Fruit fly (Drosophila melanogaster) whole organism, prepupa: Measurements from ENCODE around the gene CG11601.

Source experiments
- Blimp-1 ChIP-seq: fragments of 200-800 bp; sonication (Bioruptor generic); optimal IDR thresholded peaks from 3 replicates; lab custom pipeline; 2017; ENCODE audit warnings: missing biosample characterization, missing genetic modification characterization, mild to moderate bottlenecking, moderate library complexity, missing genetic modification reagents
- CG10631 ChIP-seq: fragments of 200-800 bp; sonication (Bioruptor generic); optimal IDR thresholded peaks from 2 replicates; lab custom pipeline; 2016; ENCODE audit warnings: missing biosample characterization, missing genetic modification characterization
- CG10669 ChIP-seq: fragments of 200-800 bp; sonication (Bioruptor generic); optimal IDR thresholded peaks from 3 replicates; lab custom pipeline; 2018; ENCODE audit warnings: missing biosample characterization, mild to moderate bottlenecking, missing genetic modification characterization, moderate library complexity
- CG11294 ChIP-seq: fragments of 200-800 bp; sonication (Bioruptor generic); IDR thresholded peaks from 2 replicates; pipeline ENCODE4 v1.3.6; 2022; ENCODE audit warnings: missing biosample characterization, missing genetic modification characterization
- CG15336 ChIP-seq: fragments of 200-800 bp; sonication (Bioruptor generic); IDR thresholded peaks from 2 replicates; pipeline ENCODE4 v1.3.6; 2022; ENCODE audit warnings: missing biosample characterization, missing genetic modification characterization
- CG1621 ChIP-seq: fragments of 200-800 bp; sonication (Bioruptor generic); optimal IDR thresholded peaks from 3 replicates; lab custom pipeline; 2018; ENCODE audit warnings: missing biosample characterization, mild to moderate bottlenecking, missing genetic modification characterization
- CG16779 ChIP-seq: fragments of 200-800 bp; sonication (Bioruptor generic); optimal IDR thresholded peaks from 3 replicates; lab custom pipeline; 2017; ENCODE audit warnings: missing biosample characterization, mild to moderate bottlenecking, missing genetic modification characterization
- CG3032 ChIP-seq: fragments of 200-800 bp; optimal IDR thresholded peaks from 2 replicates; lab custom pipeline; 2019; ENCODE audit warnings: missing biosample characterization, mild to moderate bottlenecking, missing genetic modification characterization, moderate library complexity
- CG31627 ChIP-seq: fragments of 200-800 bp; sonication (Bioruptor generic); optimal IDR thresholded peaks from 3 replicates; lab custom pipeline; 2016; ENCODE audit warnings: missing biosample characterization, missing genetic modification characterization
- CG32006 ChIP-seq: fragments of 200-800 bp; sonication (Bioruptor generic); optimal IDR thresholded peaks from 3 replicates; lab custom pipeline; 2017; ENCODE audit warnings: missing biosample characterization, mild to moderate bottlenecking, missing genetic modification characterization
- CG34406 ChIP-seq: fragments of 200-800 bp; sonication (Bioruptor generic); optimal IDR thresholded peaks from 3 replicates; lab custom pipeline; 2016; ENCODE audit warnings: missing biosample characterization, missing genetic modification characterization
- CG3919 ChIP-seq: fragments of 200-800 bp; sonication (Bioruptor generic); optimal IDR thresholded peaks from 3 replicates; lab custom pipeline; 2016; ENCODE audit warnings: missing biosample characterization, missing genetic modification characterization
- CG4318 ChIP-seq: fragments of 200-800 bp; sonication (Bioruptor generic); optimal IDR thresholded peaks from 3 replicates; lab custom pipeline; 2017; ENCODE audit warnings: missing biosample characterization, mild to moderate bottlenecking, missing genetic modification characterization
- CG6163 ChIP-seq: fragments of 200-800 bp; sonication (Bioruptor generic); IDR thresholded peaks from 3 replicates; pipeline ENCODE4 v1.3.6; 2022; ENCODE audit warnings: missing biosample characterization, missing genetic modification characterization
- CG6792 ChIP-seq: fragments of 200-800 bp; sonication (Bioruptor generic); optimal IDR thresholded peaks from 3 replicates; lab custom pipeline; 2016; ENCODE audit warnings: missing biosample characterization, missing genetic modification characterization
- CG6808 ChIP-seq: fragments of 200-800 bp; sonication (Bioruptor generic); optimal IDR thresholded peaks from 3 replicates; lab custom pipeline; 2017; ENCODE audit warnings: missing biosample characterization, missing genetic modification characterization, mild to moderate bottlenecking, moderate library complexity, missing genetic modification reagents
- CG6854 ChIP-seq: fragments of 200-800 bp; sonication (Bioruptor generic); optimal IDR thresholded peaks from 2 replicates; lab custom pipeline; 2017; ENCODE audit warnings: missing biosample characterization, mild to moderate bottlenecking, missing genetic modification characterization
- CG7368 ChIP-seq: fragments of 200-800 bp; sonication (Bioruptor generic); optimal IDR thresholded peaks from 3 replicates; lab custom pipeline; 2016; ENCODE audit warnings: missing biosample characterization, missing genetic modification characterization
- CG8119 ChIP-seq: fragments of 200-800 bp; sonication (Bioruptor generic); IDR thresholded peaks from 3 replicates; pipeline ENCODE4 v1.3.6; 2022; ENCODE audit warnings: missing biosample characterization, missing genetic modification characterization
- CG8319 ChIP-seq: fragments of 200-800 bp; sonication (Bioruptor generic); optimal IDR thresholded peaks from 3 replicates; lab custom pipeline; 2016; ENCODE audit warnings: missing biosample characterization, missing genetic modification characterization
- CG8632 ChIP-seq: fragments of 200-800 bp; sonication (Bioruptor generic); optimal IDR thresholded peaks from 3 replicates; lab custom pipeline; 2016; ENCODE audit warnings: missing biosample characterization, missing genetic modification characterization
- CG9139 ChIP-seq: fragments of 200-800 bp; sonication (Bioruptor generic); optimal IDR thresholded peaks from 3 replicates; lab custom pipeline; 2017; ENCODE audit warnings: missing biosample characterization, mild to moderate bottlenecking, missing genetic modification characterization
- Eip75B ChIP-seq: fragments of 200-800 bp; sonication (Bioruptor generic); optimal IDR thresholded peaks from 3 replicates; lab custom pipeline; 2016; ENCODE audit warnings: missing biosample characterization, missing genetic modification characterization
- Eip78C ChIP-seq: fragments of 200-800 bp; sonication (Bioruptor generic); peaks from one replicate; lab custom pipeline; 2016; ENCODE audit warnings: missing biosample characterization, missing genetic modification characterization
- Eip93F ChIP-seq: fragments of 200-800 bp; sonication (Bioruptor generic); optimal IDR thresholded peaks from 2 replicates; lab custom pipeline; 2016; ENCODE audit warnings: missing biosample characterization, mild to moderate bottlenecking, missing genetic modification characterization
- Gug ChIP-seq: fragments of 200-800 bp; sonication (Bioruptor generic); IDR thresholded peaks from 2 replicates; pipeline ENCODE4 v1.3.6; 2022; ENCODE audit warnings: missing biosample characterization, missing genetic modification characterization
- Hr39 ChIP-seq: fragments of 200-800 bp; sonication (Bioruptor generic); optimal IDR thresholded peaks from 2 replicates; lab custom pipeline; 2016; ENCODE audit warnings: missing biosample characterization, missing genetic modification characterization
- Hr4 ChIP-seq: fragments of 200-800 bp; sonication (Bioruptor generic); optimal IDR thresholded peaks from 3 replicates; lab custom pipeline; 2016; ENCODE audit warnings: missing biosample characterization, missing genetic modification characterization
- Lpt ChIP-seq: fragments of 200-800 bp; sonication (Bioruptor generic); optimal IDR thresholded peaks from 3 replicates; lab custom pipeline; 2016; ENCODE audit warnings: missing biosample characterization, missing genetic modification characterization
- Met ChIP-seq: fragments of 200-800 bp; sonication (Bioruptor generic); optimal IDR thresholded peaks from 3 replicates; lab custom pipeline; 2016; ENCODE audit warnings: missing biosample characterization, missing genetic modification characterization
- OdsH ChIP-seq: fragments of 200-800 bp; sonication (Bioruptor generic); optimal IDR thresholded peaks from 3 replicates; lab custom pipeline; 2016; ENCODE audit warnings: missing biosample characterization, missing genetic modification characterization
- Sox102F ChIP-seq: fragments of 200-800 bp; sonication (Bioruptor generic); optimal IDR thresholded peaks from 2 replicates; lab custom pipeline; 2016; ENCODE audit warnings: missing biosample characterization, mild to moderate bottlenecking, missing genetic modification characterization
- Sox14 ChIP-seq: fragments of 200-800 bp; sonication (Bioruptor generic); optimal IDR thresholded peaks from 3 replicates; lab custom pipeline; 2016; ENCODE audit warnings: missing biosample characterization, missing genetic modification characterization
- Sox15 ChIP-seq: fragments of 200-800 bp; sonication (Bioruptor generic); optimal IDR thresholded peaks from 3 replicates; lab custom pipeline; 2016; ENCODE audit warnings: missing biosample characterization, missing genetic modification characterization
- achi ChIP-seq: fragments of 200-800 bp; sonication (Bioruptor generic); optimal IDR thresholded peaks from 3 replicates; lab custom pipeline; 2016; ENCODE audit warnings: missing biosample characterization, missing genetic modification characterization
- acj6 ChIP-seq: fragments of 200-800 bp; sonication (Bioruptor generic); optimal IDR thresholded peaks from 3 replicates; lab custom pipeline; 2016; ENCODE audit warnings: missing biosample characterization, missing genetic modification characterization
- cyc ChIP-seq: fragments of 200-800 bp; sonication (Bioruptor generic); optimal IDR thresholded peaks from 3 replicates; lab custom pipeline; 2016; ENCODE audit warnings: missing biosample characterization, missing genetic modification characterization
- dac ChIP-seq: fragments of 200-800 bp; sonication (Bioruptor generic); optimal IDR thresholded peaks from 2 replicates; lab custom pipeline; 2017; ENCODE audit warnings: missing biosample characterization, mild to moderate bottlenecking, missing genetic modification characterization
- dsx ChIP-seq: fragments of 200-800 bp; optimal IDR thresholded peaks from 3 replicates; lab custom pipeline; 2019; ENCODE audit warnings: missing biosample characterization, mild to moderate bottlenecking, missing genetic modification characterization, moderate library complexity; ENCODE audit not compliant: poor library complexity, severe bottlenecking
- eg ChIP-seq: fragments of 200-800 bp; sonication (Bioruptor generic); IDR thresholded peaks from 3 replicates; pipeline ENCODE4 v1.3.6; 2022; ENCODE audit warnings: missing biosample characterization, missing genetic modification characterization
- fd59A ChIP-seq: fragments of 200-800 bp; sonication (Bioruptor generic); optimal IDR thresholded peaks from 2 replicates; lab custom pipeline; 2017; ENCODE audit warnings: missing biosample characterization, mild to moderate bottlenecking, missing genetic modification characterization, missing genetic modification reagents
- fd85E ChIP-seq: fragments of 200-800 bp; sonication (Bioruptor generic); optimal IDR thresholded peaks from 3 replicates; lab custom pipeline; 2016; ENCODE audit warnings: missing biosample characterization, missing genetic modification characterization
- fkh ChIP-seq: fragments of 200-800 bp; sonication (Bioruptor generic); optimal IDR thresholded peaks from 3 replicates; lab custom pipeline; 2017; ENCODE audit warnings: missing biosample characterization, mild to moderate bottlenecking, missing genetic modification characterization, moderate library complexity
- lz ChIP-seq: fragments of 200-800 bp; sonication (Bioruptor generic); optimal IDR thresholded peaks from 3 replicates; lab custom pipeline; 2016; ENCODE audit warnings: missing biosample characterization, missing genetic modification characterization
- net ChIP-seq: fragments of 200-800 bp; sonication (Bioruptor generic); optimal IDR thresholded peaks from 3 replicates; lab custom pipeline; 2016; ENCODE audit warnings: missing biosample characterization, missing genetic modification characterization
- pdm3 ChIP-seq: fragments of 200-800 bp; sonication (Bioruptor generic); optimal IDR thresholded peaks from 3 replicates; lab custom pipeline; 2016; ENCODE audit warnings: missing biosample characterization, missing genetic modification characterization
- salr ChIP-seq, 2 experiments: fragments of 200-800 bp; sonication (Bioruptor generic); optimal IDR thresholded peaks; 3 replicates each; lab custom pipeline; 2016 to 2018; ENCODE audit warnings: missing biosample characterization in 2 of 2, missing genetic modification characterization in 2 of 2, mild to moderate bottlenecking in 1 of 2
- spab ChIP-seq: fragments of 200-800 bp; sonication (Bioruptor generic); optimal IDR thresholded peaks from 2 replicates; lab custom pipeline; 2017; ENCODE audit warnings: missing biosample characterization, mild to moderate bottlenecking, missing genetic modification characterization, missing genetic modification reagents
- ss ChIP-seq, 2 experiments: fragments of 200-800 bp; sonication (Bioruptor generic); optimal IDR thresholded peaks; 2 replicates in 1 of 2; 3 replicates in 1 of 2; lab custom pipeline; 2017 to 2018; ENCODE audit warnings: mild to moderate bottlenecking in 2 of 2, missing biosample characterization in 2 of 2, missing genetic modification characterization in 2 of 2, moderate library complexity in 1 of 2
- svp ChIP-seq: fragments of 200-800 bp; sonication (Bioruptor generic); peaks from one replicate; lab custom pipeline; 2016; ENCODE audit warnings: missing biosample characterization, missing genetic modification characterization
- topi ChIP-seq: fragments of 200-800 bp; sonication (Bioruptor generic); optimal IDR thresholded peaks from 3 replicates; lab custom pipeline; 2016; ENCODE audit warnings: missing biosample characterization, missing genetic modification characterization
- vri ChIP-seq: fragments of 200-800 bp; sonication (Bioruptor generic); optimal IDR thresholded peaks from 3 replicates; lab custom pipeline; 2016; ENCODE audit warnings: missing biosample characterization, mild to moderate bottlenecking, missing genetic modification characterization

CG11601 gene

dm6 chr2L:286421-286820 is 3.4 kb upstream of the CG11601 start:
- TF ChIP-seq Gug (GFP tag; lab: Robert Waterston, UW) (0 out of 2 replicates have a peak, but pooled peaks have one; percentile 24), Eip78C (GFP tag; lab: Kevin White, UChicago) (peak; percentile 91), CG6163 (GFP tag; lab: Robert Waterston, UW) (peak; percentile 73), achi (GFP tag; lab: Kevin White, UChicago) (peak; percentile 55), CG9139 (GFP tag; lab: Kevin White, UChicago) (peak; percentile 58), lz (GFP tag; lab: Kevin White, UChicago) (peak; percentile 73), salr (GFP tag; optimal IDR thresholded peaks at IDR 0.05; lab: Kevin White, UChicago) (peak in 1 of 2 experiments; percentile 48), CG3919 (peak; percentile 86), CG11294 (GFP tag; lab: Robert Waterston, UW) (peak; percentile 35; the same call in 1 of the 2 replicates), CG10669 (GFP tag; lab: Kevin White, UChicago) (peak; percentile 67), CG10631 (peak; percentile 52), CG31627 (peak; percentile 82), OdsH (GFP tag; lab: Kevin White, UChicago) (peak; percentile 70), CG34406 (peak; percentile 62), CG15336 (GFP tag; lab: Robert Waterston, UW) (peak; percentile 70), CG32006 (GFP tag; lab: Kevin White, UChicago) (peak; percentile 54), fd85E (peak; percentile 46), Eip93F (peak; percentile 92), CG6792 (GFP tag; lab: Kevin White, UChicago) (peak; percentile 78), spab (GFP tag; lab: Kevin White, UChicago) (peak; percentile 46), svp (GFP tag; lab: Kevin White, UChicago) (peak; percentile 95), CG8119 (GFP tag; lab: Robert Waterston, UW) (peak; percentile 27; the same call in 1 of the 3 replicates), fd59A (GFP tag; lab: Kevin White, UChicago) (no peak), Sox14 (peak; percentile 87), Eip75B (peak; percentile 84), eg (GFP tag; lab: Robert Waterston, UW) (peak; percentile 73; the same call in 2 of the 3 replicates), CG7368 (peak; percentile 78), Hr39 (GFP tag; lab: Kevin White, UChicago) (peak; percentile 84), CG16779 (peak; percentile 86), dsx (GFP tag; lab: Kevin White, UChicago) (peak; percentile 88), pdm3 (GFP tag; lab: Kevin White, UChicago) (peak; percentile 80), CG8319 (peak; percentile 44), Sox102F (peak; percentile 85), ss (GFP tag; optimal IDR thresholded peaks at IDR 0.05; lab: Kevin White, UChicago) (peak; percentile 64 to 82), topi (GFP tag; lab: Kevin White, UChicago) (peak; percentile 81), acj6 (peak; percentile 69), dac (GFP tag; lab: Kevin White, UChicago) (no peak), CG4318 (GFP tag; lab: Kevin White, UChicago) (no peak), CG8632 (GFP tag; lab: Kevin White, UChicago) (peak; percentile 67), CG1621 (tag; lab: Kevin White, UChicago) (peak; percentile 74), Blimp-1 (GFP tag; lab: Kevin White, UChicago) (no peak), fkh (GFP tag; lab: Kevin White, UChicago) (no peak), CG6854 (GFP tag; lab: Kevin White, UChicago) (peak; percentile 86), Hr4 (peak; percentile 75), CG6808 (GFP tag; lab: Kevin White, UChicago) (peak; percentile 71), cyc (GFP tag; lab: Kevin White, UChicago) (peak; percentile 83), vri (GFP tag; lab: Kevin White, UChicago) (peak; percentile 90), Met (GFP tag; lab: Kevin White, UChicago) (peak; percentile 84), net (GFP tag; lab: Kevin White, UChicago) (peak; percentile 80), Sox15 (GFP tag; lab: Kevin White, UChicago) (peak; percentile 49), Lpt (GFP tag; lab: Kevin White, UChicago) (peak; percentile 8), CG3032 (tag; lab: Kevin White, UChicago) (peak; percentile 40)
